Worm (Caenorhabditis elegans): ENCODE measurements around the gene clec-49.

The clec-49 gene

ce11 chrV:19751124-19751523 lies at the start of gene clec-49:
TSS of gene clec-49 (minus strand) at chrV:19751226.
- no peak for TF ChIP-seq nhr-2 (tag; optimal IDR thresholded peaks at IDR 0.05)
- no peak for TF ChIP-seq ces-1 (GFP tag; optimal IDR thresholded peaks at IDR 0.05)
- no peak for TF ChIP-seq hlh-1 (tag; optimal IDR thresholded peaks at IDR 0.05)
- TF ChIP-seq mab-5 (tag; optimal IDR thresholded peaks at IDR 0.05) = no peak
- TF ChIP-seq M03D4.4 (tag; optimal IDR thresholded peaks at IDR 0.05) = no peak
- no peak for TF ChIP-seq zip-8 (tag; optimal IDR thresholded peaks at IDR 0.05)
- no peak for TF ChIP-seq nhr-28 (tag; optimal IDR thresholded peaks at IDR 0.05)
- no peak for TF ChIP-seq lsy-2 (tag; optimal IDR thresholded peaks at IDR 0.05)
- no peak for TF ChIP-seq mls-2 (tag; optimal IDR thresholded peaks at IDR 0.05)
- TF ChIP-seq elt-3 (tag; optimal IDR thresholded peaks at IDR 0.05) = no peak
- TF ChIP-seq lin-13 (tag; optimal IDR thresholded peaks at IDR 0.05) = no peak
- no peak for TF ChIP-seq lin-32 (GFP tag; optimal IDR thresholded peaks at IDR 0.05)
- no peak for TF ChIP-seq sptf-1 (tag; optimal IDR thresholded peaks at IDR 0.05)
- no peak for TF ChIP-seq snpc-4 (tag; optimal IDR thresholded peaks at IDR 0.05)
- no peak for TF ChIP-seq tbx-8 (GFP tag; optimal IDR thresholded peaks at IDR 0.05)
- TF ChIP-seq elt-1 (tag; optimal IDR thresholded peaks at IDR 0.05; ENCODE audit: borderline replicate concordance, insufficient read depth) = no peak
- TF ChIP-seq mep-1 (tag; optimal IDR thresholded peaks at IDR 0.05) = no peak
- TF ChIP-seq ham-2 (GFP tag; optimal IDR thresholded peaks at IDR 0.05) = no peak

ce11 chrV:19794931-19795330 lies 43.9 kb upstream of the clec-49 start, which contains the start of gene M162.7:
TSS of gene M162.7 (minus strand) at chrV:19795031.
- TF ChIP-seq nhr-2 (tag; optimal IDR thresholded peaks at IDR 0.05) (no peak), lsy-2 (tag; optimal IDR thresholded peaks at IDR 0.05) (no peak), cnd-1 (tag; optimal IDR thresholded peaks at IDR 0.05) (no peak), pha-4 (tag; optimal IDR thresholded peaks at IDR 0.05) (no peak), zip-8 (tag; optimal IDR thresholded peaks at IDR 0.05) (no peak), hlh-1 (tag; optimal IDR thresholded peaks at IDR 0.05) (no peak), unc-62 (GFP tag; optimal IDR thresholded peaks at IDR 0.05) (no peak), nhr-237 (tag; optimal IDR thresholded peaks at IDR 0.05) (no peak), ztf-11 (tag; optimal IDR thresholded peaks at IDR 0.05) (no peak), snpc-4 (tag; optimal IDR thresholded peaks at IDR 0.05) (no peak)

ce11 chrV:19790248-19790647 lies 39.2 kb upstream of the clec-49 start:
- no peak for TF ChIP-seq ceh-39 (tag; optimal IDR thresholded peaks at IDR 0.05)

ce11 chrV:19788360-19788759 lies 37.3 kb upstream of the clec-49 start, which contains the start of gene clec-258:
TSS of gene clec-258 (plus strand) at chrV:19788440.
- TF ChIP-seq blmp-1 (tag; optimal IDR thresholded peaks at IDR 0.05) = no peak
- no peak for TF ChIP-seq unc-39 (tag; optimal IDR thresholded peaks at IDR 0.05)
- TF ChIP-seq elt-3 (tag; optimal IDR thresholded peaks at IDR 0.05) = no peak
- TF ChIP-seq unc-120 (tag; optimal IDR thresholded peaks at IDR 0.05; ENCODE audit: poor library complexity, severe bottlenecking) = no peak
- TF ChIP-seq mls-2 (tag; optimal IDR thresholded peaks at IDR 0.05) = no peak
- TF ChIP-seq ces-1 (GFP tag; optimal IDR thresholded peaks at IDR 0.05) = no peak

ce11 chrV:19783829-19784228 lies 32.8 kb upstream of the clec-49 start, which contains the start of gene srt-45:
TSS of gene srt-45 (plus strand) at chrV:19784129.
- TF ChIP-seq mab-5 (tag; optimal IDR thresholded peaks at IDR 0.05) = no peak
- no peak for TF ChIP-seq M03D4.4 (tag; optimal IDR thresholded peaks at IDR 0.05)
- TF ChIP-seq sem-2 (GFP tag; optimal IDR thresholded peaks at IDR 0.05) = no peak
- peak; percentile 11 for TF ChIP-seq zip-8 (tag; optimal IDR thresholded peaks at IDR 0.05)
- TF ChIP-seq unc-62 (GFP tag; optimal IDR thresholded peaks at IDR 0.05) = no peak

- TF ChIP-seq nhr-2 (tag; optimal IDR thresholded peaks at IDR 0.05) = no peak
- TF ChIP-seq ham-2 (GFP tag; optimal IDR thresholded peaks at IDR 0.05) = no peak
Measured at ce11 chrV:19779220-19779619, 28.2 kb upstream of the clec-49 start.

- TF ChIP-seq ham-2 (GFP tag; optimal IDR thresholded peaks at IDR 0.05) (no peak), sptf-1 (tag; optimal IDR thresholded peaks at IDR 0.05) (no peak), ceh-83 (GFP tag; optimal IDR thresholded peaks at IDR 0.05) (no peak), unc-62 (GFP tag; optimal IDR thresholded peaks at IDR 0.05) (no peak), nhr-28 (tag; optimal IDR thresholded peaks at IDR 0.05) (no peak), M03D4.4 (tag; optimal IDR thresholded peaks at IDR 0.05) (no peak), nhr-12 (tag; optimal IDR thresholded peaks at IDR 0.05) (no peak), pha-4 (tag; optimal IDR thresholded peaks at IDR 0.05) (no peak), lin-32 (GFP tag; optimal IDR thresholded peaks at IDR 0.05) (no peak)
Measured at ce11 chrV:19778608-19779007, 27.6 kb upstream of the clec-49 start, which contains the start of gene fbxa-194. TSS of gene fbxa-194 (minus strand) at chrV:19778708.

Data from whole organism, mixed stage, embryonic.